Fruit fly (Drosophila melanogaster) Kc167 (cell line): ENCODE data around the gene Naxd.

Experiments
- Myc ChIP-seq: fragments of >200 bp; optimal IDR thresholded peaks from 2 replicates; lab custom pipeline; 2017; ENCODE audit warnings: missing external identifiers
- Sin3A ChIP-seq: fragments of >200 bp; optimal IDR thresholded peaks from 2 replicates; lab custom pipeline; 2018; ENCODE audit warnings: missing external identifiers
- h ChIP-seq: fragments of >200 bp; optimal IDR thresholded peaks from 3 replicates; lab custom pipeline; 2018; ENCODE audit warnings: missing external identifiers
- psq ChIP-seq: fragments of >200 bp; optimal IDR thresholded peaks from 2 replicates; lab custom pipeline; 2017; ENCODE audit warnings: missing external identifiers
- ttk ChIP-seq: sonication (Bioruptor generic); optimal IDR thresholded peaks from 2 replicates; lab custom pipeline; 2017; ENCODE audit warnings: missing external identifiers

DNA sequence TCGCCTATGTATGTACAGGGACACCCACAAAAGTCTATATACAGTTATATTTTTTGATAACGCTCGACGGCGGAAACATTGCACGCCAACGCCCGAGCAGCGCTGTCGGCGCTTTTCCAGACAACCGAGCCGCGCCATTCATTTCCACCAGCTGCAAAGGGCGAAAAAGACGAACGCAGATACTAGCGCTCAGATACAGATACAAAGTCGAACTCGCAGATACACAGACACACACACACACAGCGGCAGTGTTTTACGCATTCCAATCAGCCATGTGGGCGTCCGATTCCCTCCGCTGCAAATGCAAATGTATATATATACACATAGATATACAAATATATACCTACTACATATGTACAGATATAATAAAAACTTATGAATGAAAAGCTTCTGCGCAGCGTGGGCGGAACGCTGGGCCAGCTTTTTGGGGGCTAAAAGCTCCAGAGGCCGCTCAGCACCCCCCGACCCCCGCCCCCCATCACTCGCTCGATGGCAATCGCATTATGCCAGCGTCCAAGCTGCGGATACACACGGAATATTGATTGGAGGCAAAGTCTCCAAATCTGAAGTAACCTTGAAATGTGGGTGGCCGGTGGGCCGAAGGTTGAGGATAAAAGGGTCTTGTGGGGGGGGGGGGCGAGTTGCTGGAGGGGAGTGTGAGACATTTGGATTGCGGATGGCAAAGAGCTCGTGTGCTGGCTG is 5.9 kb downstream of the Naxd start:
- TF ChIP-seq h (no peak), psq (lab: Kevin White, UChicago) (no peak), Sin3A (lab: Kevin White, UChicago) (no peak), ttk (lab: Kevin White, UChicago) (no peak), Myc (lab: Kevin White, UChicago) (no peak)
